Fruit fly (Drosophila melanogaster) whole organism, embryonic: ENCODE measurements around the gene Sgt1.

ENCODE experiments used
- ATbp ChIP-seq: fragments of 200-800 bp; sonication (Bioruptor generic); optimal IDR thresholded peaks from 2 replicates; lab custom pipeline; 2017; ENCODE audit warnings: missing biosample characterization, mild to moderate bottlenecking, missing genetic modification characterization, missing genetic modification reagents
- Bteb2 ChIP-seq: fragments of 200-800 bp; sonication (Bioruptor generic); optimal IDR thresholded peaks from 2 replicates; lab custom pipeline; 2016; ENCODE audit warnings: missing biosample characterization, missing genetic modification characterization
- CG10274 ChIP-seq: fragments of 200-800 bp; sonication (Bioruptor generic); optimal IDR thresholded peaks from 3 replicates; lab custom pipeline; 2017; ENCODE audit warnings: missing biosample characterization, mild to moderate bottlenecking, missing genetic modification characterization
- CG11504 ChIP-seq: fragments of 200-800 bp; sonication (Bioruptor generic); optimal IDR thresholded peaks from 3 replicates; lab custom pipeline; 2019; ENCODE audit warnings: missing biosample characterization, mild to moderate bottlenecking, missing genetic modification characterization, moderate library complexity
- CG11696 ChIP-seq: fragments of 200-800 bp; sonication (Bioruptor generic); IDR thresholded peaks from 2 replicates; pipeline ENCODE4 v1.3.6; 2022; ENCODE audit warnings: missing biosample characterization, missing genetic modification characterization
- CG12236 ChIP-seq: fragments of 200-800 bp; sonication (Bioruptor generic); optimal IDR thresholded peaks from 2 replicates; lab custom pipeline; 2016; ENCODE audit warnings: missing biosample characterization, missing genetic modification characterization
- CG12744 ChIP-seq: fragments of 200-800 bp; sonication (Bioruptor generic); optimal IDR thresholded peaks from 2 replicates; lab custom pipeline; 2016; ENCODE audit warnings: missing biosample characterization, missing genetic modification characterization
- CG13287 ChIP-seq: fragments of 200-800 bp; sonication (Bioruptor generic); IDR thresholded peaks from 2 replicates; pipeline ENCODE4 v1.3.6; 2022; ENCODE audit warnings: missing biosample characterization, missing genetic modification characterization; ENCODE audit not compliant: partially characterized antibody
- CG13424 ChIP-seq: fragments of 200-800 bp; sonication (Bioruptor generic); optimal IDR thresholded peaks from 2 replicates; lab custom pipeline; 2019; ENCODE audit warnings: missing biosample characterization, mild to moderate bottlenecking, missing genetic modification characterization, moderate library complexity
- CG14441 ChIP-seq: fragments of 200-800 bp; sonication (Bioruptor generic); IDR thresholded peaks from 2 replicates; pipeline ENCODE4 v1.3.6; 2022; ENCODE audit warnings: missing biosample characterization, missing genetic modification characterization
- CG14710 ChIP-seq: fragments of 200-800 bp; sonication (Bioruptor generic); optimal IDR thresholded peaks from 3 replicates; lab custom pipeline; 2019; ENCODE audit warnings: missing biosample characterization, mild to moderate bottlenecking, missing genetic modification characterization, moderate library complexity
- CG1529 ChIP-seq: fragments of 200-800 bp; sonication (Bioruptor generic); optimal IDR thresholded peaks from 3 replicates; lab custom pipeline; 2018; ENCODE audit warnings: missing biosample characterization, missing genetic modification characterization
- CG15514 ChIP-seq: fragments of 200-800 bp; sonication (Bioruptor generic); optimal IDR thresholded peaks from 3 replicates; lab custom pipeline; 2017; ENCODE audit warnings: missing biosample characterization, missing genetic modification characterization, mild to moderate bottlenecking, moderate library complexity, missing genetic modification reagents
- CG1602 ChIP-seq: fragments of 200-800 bp; sonication (Bioruptor generic); optimal IDR thresholded peaks from 3 replicates; lab custom pipeline; 2016; ENCODE audit warnings: missing biosample characterization, missing genetic modification characterization
- CG2199 ChIP-seq: fragments of 200-800 bp; sonication (Bioruptor generic); IDR thresholded peaks from 3 replicates; pipeline ENCODE4 v1.3.6; 2022; ENCODE audit warnings: missing biosample characterization, missing genetic modification characterization
- CG31441 ChIP-seq: fragments of 200-800 bp; sonication (Bioruptor generic); IDR thresholded peaks from 2 replicates; pipeline ENCODE4 v1.3.6; 2022; ENCODE audit warnings: missing biosample characterization, missing genetic modification characterization
- CG32532 ChIP-seq: fragments of 200-800 bp; sonication (Bioruptor generic); IDR thresholded peaks from 2 replicates; pipeline ENCODE4 v1.3.6; 2022; ENCODE audit warnings: missing biosample characterization, missing genetic modification characterization
- CG3726 ChIP-seq: fragments of 200-800 bp; sonication (Bioruptor generic); IDR thresholded peaks from 3 replicates; pipeline ENCODE4, ENCODE4 v1.3.6; 2022; ENCODE audit warnings: missing biosample characterization, missing genetic modification characterization
- CG4282 ChIP-seq: fragments of 200-800 bp; sonication (Bioruptor generic); optimal IDR thresholded peaks from 2 replicates; lab custom pipeline; 2016; ENCODE audit warnings: missing biosample characterization, missing genetic modification characterization
- CG7786 ChIP-seq: fragments of 200-800 bp; sonication (Bioruptor generic); optimal IDR thresholded peaks from 2 replicates; lab custom pipeline; 2016; ENCODE audit warnings: missing biosample characterization, missing genetic modification characterization
- Deaf1 ChIP-seq: fragments of 200-800 bp; optimal IDR thresholded peaks from 3 replicates; lab custom pipeline; 2019; ENCODE audit warnings: missing biosample characterization, mild to moderate bottlenecking, missing genetic modification characterization, moderate library complexity
- HHEX ChIP-seq: fragments of 200-800 bp; sonication (Bioruptor generic); optimal IDR thresholded peaks from 3 replicates; lab custom pipeline; 2017; ENCODE audit warnings: missing biosample characterization, mild to moderate bottlenecking, missing genetic modification characterization, missing genetic modification reagents
- MBD-R2 ChIP-seq: fragments of 200-800 bp; sonication (Bioruptor generic); IDR thresholded peaks from 2 replicates; pipeline ENCODE4 v1.3.6; 2022; ENCODE audit warnings: missing biosample characterization, missing genetic modification characterization
- Med ChIP-seq: fragments of 200-800 bp; sonication (Bioruptor generic); peaks from one replicate; lab custom pipeline; 2016; ENCODE audit warnings: missing biosample characterization, missing genetic modification characterization, mild to moderate bottlenecking, inconsistent platforms, moderate library complexity
- Myb ChIP-seq: fragments of 200-800 bp; sonication (Bioruptor generic); optimal IDR thresholded peaks from 2 replicates; lab custom pipeline; 2016; ENCODE audit warnings: missing biosample characterization, missing genetic modification characterization
- Nf-YB ChIP-seq: fragments of 200-800 bp; sonication (Bioruptor generic); optimal IDR thresholded peaks from 3 replicates; lab custom pipeline; 2019; ENCODE audit warnings: missing biosample characterization, mild to moderate bottlenecking, missing genetic modification characterization, moderate library complexity
- Spps ChIP-seq: fragments of 200-800 bp; sonication (Bioruptor generic); optimal IDR thresholded peaks from 2 replicates; lab custom pipeline; 2018; ENCODE audit warnings: missing biosample characterization, mild to moderate bottlenecking, missing genetic modification characterization
- Sry-β ChIP-seq: fragments of 200-800 bp; sonication (Bioruptor generic); optimal IDR thresholded peaks from 2 replicates; lab custom pipeline; 2018; ENCODE audit warnings: missing biosample characterization, mild to moderate bottlenecking, missing genetic modification characterization, moderate library complexity
- Tbp ChIP-seq: fragments of >200 bp; optimal IDR thresholded peaks from 2 replicates; lab custom pipeline; 2018; ENCODE audit warnings: missing biosample characterization, missing genetic modification characterization
- ab ChIP-seq: fragments of 200-800 bp; sonication (Bioruptor generic); optimal IDR thresholded peaks from 2 replicates; lab custom pipeline; 2016; ENCODE audit warnings: missing biosample characterization, missing genetic modification characterization
- ara ChIP-seq: fragments of 200-800 bp; sonication (Bioruptor generic); IDR thresholded peaks from 2 replicates; pipeline ENCODE4 v1.3.6; 2022; ENCODE audit warnings: missing biosample characterization, missing genetic modification characterization
- bab2 ChIP-seq: fragments of 200-800 bp; sonication (Bioruptor generic); optimal IDR thresholded peaks from 2 replicates; lab custom pipeline; 2016; ENCODE audit warnings: missing biosample characterization, missing genetic modification characterization
- cad ChIP-seq: fragments of >200 bp; optimal IDR thresholded peaks from 2 replicates; lab custom pipeline; 2017; ENCODE audit warnings: missing biosample characterization, missing genetic modification characterization
- chif ChIP-seq, 2 experiments: fragments of 200-800 bp; sonication (Bioruptor generic); optimal IDR thresholded peaks; 3 replicates each; lab custom pipeline; 2016; ENCODE audit warnings: missing biosample characterization in 2 of 2, missing genetic modification characterization in 2 of 2
- crol ChIP-seq: fragments of 200-800 bp; sonication (Bioruptor generic); IDR thresholded peaks from 2 replicates; pipeline ENCODE4 v1.3.6; 2022; ENCODE audit warnings: missing biosample characterization, missing genetic modification characterization
- dimm ChIP-seq: fragments of 200-800 bp; sonication (Bioruptor generic); IDR thresholded peaks from 2 replicates; pipeline ENCODE4 v1.3.6; 2022; ENCODE audit warnings: missing biosample characterization, missing genetic modification characterization
- disco-r ChIP-seq: fragments of 200-800 bp; sonication (Bioruptor generic); optimal IDR thresholded peaks from 2 replicates; lab custom pipeline; 2016; ENCODE audit warnings: missing biosample characterization, missing genetic modification characterization
- dmrt99B ChIP-seq: fragments of 200-800 bp; sonication (Bioruptor generic); optimal IDR thresholded peaks from 2 replicates; lab custom pipeline; 2018; ENCODE audit warnings: missing biosample characterization, mild to moderate bottlenecking, missing genetic modification characterization, moderate library complexity
- fd102C ChIP-seq: fragments of 200-800 bp; sonication (Bioruptor generic); optimal IDR thresholded peaks from 2 replicates; lab custom pipeline; 2018; ENCODE audit warnings: missing biosample characterization, mild to moderate bottlenecking, missing genetic modification characterization, moderate library complexity
- fd96Cb ChIP-seq: fragments of 200-800 bp; sonication (Bioruptor generic); optimal IDR thresholded peaks from 2 replicates; lab custom pipeline; 2018; ENCODE audit warnings: missing biosample characterization, mild to moderate bottlenecking, missing genetic modification characterization, moderate library complexity
- ham ChIP-seq: fragments of 200-800 bp; sonication (Bioruptor generic); IDR thresholded peaks from 2 replicates; pipeline ENCODE4 v1.3.6; 2022; ENCODE audit warnings: missing biosample characterization, missing genetic modification characterization
- jumu ChIP-seq: fragments of 200-800 bp; sonication (Bioruptor generic); optimal IDR thresholded peaks from 3 replicates; lab custom pipeline; 2016; ENCODE audit warnings: missing biosample characterization, missing genetic modification characterization
- knrl ChIP-seq: fragments of 200-800 bp; sonication (Bioruptor generic); IDR thresholded peaks from 3 replicates; pipeline ENCODE4 v1.3.6; 2022; ENCODE audit warnings: missing biosample characterization, missing genetic modification characterization; ENCODE audit not compliant: partially characterized antibody
- lbe ChIP-seq: fragments of 200-800 bp; sonication (Bioruptor generic); optimal IDR thresholded peaks from 2 replicates; lab custom pipeline; 2016; ENCODE audit warnings: missing biosample characterization, mild to moderate bottlenecking, missing genetic modification characterization
- lilli ChIP-seq: fragments of 200-800 bp; sonication (Bioruptor generic); optimal IDR thresholded peaks from 3 replicates; lab custom pipeline; 2016; ENCODE audit warnings: missing biosample characterization, missing genetic modification characterization
- lola ChIP-seq, 3 experiments: fragments of >200 bp in 2 of 3; fragments of 200-800 bp in 1 of 3; sonication (Bioruptor generic) in 1 of 3; optimal IDR thresholded peaks; 2 replicates each; lab custom pipeline; 2017 to 2019; ENCODE audit warnings: missing biosample characterization in 3 of 3, missing genetic modification characterization in 3 of 3, mild to moderate bottlenecking in 1 of 3, moderate library complexity in 1 of 3
- pb ChIP-seq: fragments of 200-800 bp; sonication (Bioruptor generic); optimal IDR thresholded peaks from 3 replicates; lab custom pipeline; 2016; ENCODE audit warnings: missing biosample characterization, missing genetic modification characterization
- phol ChIP-seq: fragments of 200-800 bp; sonication (Bioruptor generic); optimal IDR thresholded peaks from 3 replicates; lab custom pipeline; 2018; ENCODE audit warnings: missing biosample characterization, mild to moderate bottlenecking, missing genetic modification characterization, moderate library complexity
- ranshi ChIP-seq: fragments of 200-800 bp; sonication (Bioruptor generic); IDR thresholded peaks from 2 replicates; pipeline ENCODE4 v1.3.6; 2022; ENCODE audit warnings: missing biosample characterization, missing genetic modification characterization
- tx ChIP-seq: fragments of 200-800 bp; sonication (Bioruptor generic); optimal IDR thresholded peaks from 2 replicates; lab custom pipeline; 2016; ENCODE audit warnings: missing biosample characterization, missing genetic modification characterization
- vnd ChIP-seq: fragments of 200-800 bp; sonication (Bioruptor generic); IDR thresholded peaks from 3 replicates; pipeline ENCODE4 v1.3.6; 2022; ENCODE audit warnings: missing biosample characterization, missing genetic modification characterization; ENCODE audit not compliant: partially characterized antibody
- wdn ChIP-seq: fragments of 200-800 bp; sonication (Bioruptor generic); IDR thresholded peaks from 2 replicates; pipeline ENCODE4 v1.3.6; 2022; ENCODE audit warnings: missing biosample characterization, missing genetic modification characterization

Sgt1 gene

DNA sequence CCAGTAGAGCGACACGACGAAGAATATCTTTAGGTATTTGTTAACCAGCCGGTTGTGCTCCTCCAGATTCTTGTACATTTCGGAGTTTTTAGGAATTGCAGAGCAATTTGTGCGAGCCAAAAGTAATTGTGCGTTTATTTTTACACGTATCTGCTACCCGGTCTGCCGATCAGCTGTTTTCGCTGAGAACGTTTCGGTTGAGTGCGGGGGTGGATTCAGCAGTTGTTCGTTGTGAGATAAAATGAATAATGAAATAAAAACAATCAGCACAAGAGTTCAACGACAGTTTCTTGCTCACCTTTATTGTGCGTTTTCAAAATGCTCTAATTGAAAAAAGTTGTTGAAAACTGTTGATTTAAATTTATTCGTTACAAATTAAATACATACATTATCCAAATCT lies 1.2 kb downstream of the Sgt1 start, which contains the start of gene nac (continued):
- peak; percentile 79 for TF ChIP-seq MBD-R2 (GFP tag; lab: Robert Waterston, UW)
- TF ChIP-seq CG13287 (GFP tag; lab: Robert Waterston, UW): peak; percentile 35
- TF ChIP-seq ab (GFP tag; lab: Kevin White, UChicago): no peak
- TF ChIP-seq fd102C (GFP tag; lab: Kevin White, UChicago): no peak
- TF ChIP-seq CG13424 (tag; lab: Kevin White, UChicago): no peak
- TF ChIP-seq lbe (GFP tag; lab: Kevin White, UChicago): no peak
- no peak for TF ChIP-seq ranshi
- no peak for TF ChIP-seq Myb (GFP tag; lab: Kevin White, UChicago)
- TF ChIP-seq fd96Cb: no peak
- TF ChIP-seq CG31441 (GFP tag; lab: Robert Waterston, UW): no peak
- peak; percentile 41 for TF ChIP-seq lilli
- no peak for TF ChIP-seq CG15514
- no peak for TF ChIP-seq CG4282 (GFP tag; lab: Kevin White, UChicago)
- TF ChIP-seq dimm: no peak
- no peak for TF ChIP-seq bab2 (GFP tag; lab: Kevin White, UChicago)
- TF ChIP-seq CG14441 (GFP tag; lab: Robert Waterston, UW): no peak
- TF ChIP-seq Nf-YB (GFP tag; lab: Kevin White, UChicago): no peak
- TF ChIP-seq CG3726 (GFP tag; lab: Robert Waterston, UW): no peak
- no peak for TF ChIP-seq HHEX (GFP tag; lab: Kevin White, UChicago)
- no peak for TF ChIP-seq CG11504
- TF ChIP-seq crol (GFP tag; lab: Robert Waterston, UW): no peak
- TF ChIP-seq CG7786 (GFP tag; lab: Kevin White, UChicago): no peak
- no peak for TF ChIP-seq CG1602 (GFP tag; lab: Kevin White, UChicago)
- TF ChIP-seq vnd: no peak
- no peak for TF ChIP-seq Spps (tag; lab: Kevin White, UChicago)
- no peak for TF ChIP-seq CG14710 (tag; lab: Kevin White, UChicago)
- TF ChIP-seq lola (GFP tag; optimal IDR thresholded peaks at IDR 0.05; lab: Kevin White, UChicago): no peak
- TF ChIP-seq pb (GFP tag; lab: Kevin White, UChicago): no peak
- TF ChIP-seq CG32532 (GFP tag; lab: Robert Waterston, UW): peak; percentile 33; the same call in 1 of the 2 replicates
- TF ChIP-seq wdn: no peak
- no peak for TF ChIP-seq CG11696
- no peak for TF ChIP-seq Tbp
- TF ChIP-seq ATbp (GFP tag; lab: Kevin White, UChicago): no peak
- no peak for TF ChIP-seq dmrt99B (tag; lab: Kevin White, UChicago)
- no peak for TF ChIP-seq knrl (GFP tag; lab: Robert Waterston, UW)
- no peak for TF ChIP-seq chif (GFP tag; optimal IDR thresholded peaks at IDR 0.05; lab: Kevin White, UChicago)
- no peak for TF ChIP-seq Sry-β
- no peak for TF ChIP-seq Bteb2 (GFP tag; lab: Kevin White, UChicago)
- TF ChIP-seq ara (GFP tag; lab: Robert Waterston, UW): no peak
- no peak for TF ChIP-seq CG12236 (GFP tag; lab: Kevin White, UChicago)
- TF ChIP-seq cad (GFP tag; lab: Kevin White, UChicago): no peak
- TF ChIP-seq ham (GFP tag; lab: Robert Waterston, UW): no peak
- TF ChIP-seq CG2199 (GFP tag; lab: Robert Waterston, UW): peak; percentile 26; the same call in 1 of the 3 replicates
- no peak for TF ChIP-seq jumu (GFP tag; lab: Kevin White, UChicago)
- no peak for TF ChIP-seq Deaf1
- peak; percentile 79 for TF ChIP-seq Med (GFP tag; lab: Kevin White, UChicago)
- no peak for TF ChIP-seq CG1529 (GFP tag; lab: Kevin White, UChicago)
- no peak for TF ChIP-seq CG10274 (GFP tag; lab: Kevin White, UChicago)
- TF ChIP-seq phol: no peak
- TF ChIP-seq tx (GFP tag; lab: Kevin White, UChicago): no peak
- no peak for TF ChIP-seq CG12744 (GFP tag; lab: Kevin White, UChicago)
- TF ChIP-seq disco-r (GFP tag; lab: Kevin White, UChicago): no peak
